Worm (Caenorhabditis elegans): ENCODE results near the gene hmgs-1.

DNA sequence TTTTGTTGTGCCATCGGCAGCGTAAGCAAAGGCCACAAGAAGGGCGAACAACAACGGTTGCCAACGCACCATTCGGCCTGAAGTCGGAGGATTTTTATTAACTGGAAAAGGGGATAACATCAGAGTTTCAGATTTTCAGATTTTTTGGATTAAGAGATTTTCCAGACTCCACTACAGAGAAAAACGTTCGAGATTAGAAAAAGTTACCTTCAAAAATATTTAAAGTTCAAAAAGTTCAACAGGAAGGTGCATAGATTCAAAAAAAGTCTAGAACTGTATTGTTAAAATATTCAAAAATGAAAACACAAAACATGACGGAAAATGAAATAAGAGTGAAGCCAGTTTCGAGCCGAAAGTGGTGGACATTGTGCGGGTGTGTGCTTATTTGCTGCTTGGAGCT, 8.4 kb downstream of the hmgs-1 start, which contains the start of gene pqn-13:
- TF ChIP-seq W03F9.2 (tag; optimal IDR thresholded peaks at IDR 0.05): no peak
- no peak for TF ChIP-seq him-1 (tag; optimal IDR thresholded peaks at IDR 0.05)
- TF ChIP-seq dao-5 (tag; optimal IDR thresholded peaks at IDR 0.05): no peak
